Fruit fly (Drosophila melanogaster) whole organism, embryonic: ENCODE measurements around the gene CG17768.

Experiments used
- CG31388 ChIP-seq: fragments of 200-800 bp; sonication (Bioruptor generic); optimal IDR thresholded peaks from 2 replicates; lab custom pipeline; 2016; ENCODE audit warnings: missing biosample characterization, missing genetic modification characterization
- CG34376 ChIP-seq: fragments of 200-800 bp; sonication (Bioruptor generic); optimal IDR thresholded peaks from 2 replicates; lab custom pipeline; 2018; ENCODE audit warnings: missing biosample characterization, mild to moderate bottlenecking, missing genetic modification characterization
- CG5953 ChIP-seq: fragments of 200-800 bp; sonication (Bioruptor generic); IDR thresholded peaks from 2 replicates; pipeline ENCODE4 v1.3.6; 2022; ENCODE audit warnings: missing biosample characterization, missing genetic modification characterization
- CG6791 ChIP-seq: fragments of 200-800 bp; sonication (Bioruptor generic); IDR thresholded peaks from 3 replicates; pipeline ENCODE4 v1.3.6; 2022; ENCODE audit warnings: missing biosample characterization, missing genetic modification characterization; ENCODE audit not compliant: partially characterized antibody
- CG7839 ChIP-seq: fragments of 200-800 bp; sonication (Bioruptor generic); optimal IDR thresholded peaks from 3 replicates; lab custom pipeline; 2018; ENCODE audit warnings: missing biosample characterization, mild to moderate bottlenecking, missing genetic modification characterization, moderate library complexity
- CG8765 ChIP-seq: fragments of 200-800 bp; sonication (Bioruptor generic); IDR thresholded peaks from 2 replicates; pipeline ENCODE4 v1.3.6; 2022; ENCODE audit warnings: missing biosample characterization, missing genetic modification characterization
- Doc3 ChIP-seq: fragments of 200-800 bp; sonication (Bioruptor generic); IDR thresholded peaks from 3 replicates; pipeline ENCODE4 v1.3.6; 2022; ENCODE audit warnings: missing biosample characterization, missing genetic modification characterization; ENCODE audit not compliant: partially characterized antibody
- tna ChIP-seq: fragments of 200-800 bp; sonication (Bioruptor generic); IDR thresholded peaks from 2 replicates; pipeline ENCODE4 v1.3.6; 2022; ENCODE audit warnings: missing biosample characterization, missing genetic modification characterization; ENCODE audit not compliant: partially characterized antibody

dm6 chr2L:10442048-10442790 is 37.2 kb upstream of the CG17768 start, which contains the start of gene loh:
- TF ChIP-seq CG5953, result no peak
- TF ChIP-seq CG8765 (GFP tag; lab: Robert Waterston, UW), result no peak
- TF ChIP-seq CG34376 (GFP tag; lab: Kevin White, UChicago), result no peak
- no peak for TF ChIP-seq CG6791 (GFP tag; lab: Robert Waterston, UW)
- no peak for TF ChIP-seq CG31388 (GFP tag; lab: Kevin White, UChicago)
- TF ChIP-seq CG7839 (tag; lab: Kevin White, UChicago), result no peak
- TF ChIP-seq tna (GFP tag; lab: Robert Waterston, UW), result no peak
- no peak for TF ChIP-seq Doc3 (GFP tag; lab: Robert Waterston, UW)
